Worm (Caenorhabditis elegans) whole organism, early embryonic: Measurements from ENCODE around the gene rhgf-2.

Source experiments
- ama-1 ChIP-seq: fragments of 150-350 bp; optimal IDR thresholded peaks from 2 replicates; lab custom pipeline; 2014
- hmbx-1 ChIP-seq: sonication (generic microtip); optimal IDR thresholded peaks from 2 replicates; lab custom pipeline; 2016; ENCODE audit warnings: mild to moderate bottlenecking, missing genetic modification characterization, missing compliant biosample characterization
- scrt-1 ChIP-seq: fragments of 200-800 bp; sonication (Bioruptor generic); IDR thresholded peaks from 2 replicates; pipeline ENCODE4 v1.3.6; 2022; ENCODE audit warnings: missing genetic modification characterization, missing compliant biosample characterization
- tbx-37 ChIP-seq: fragments of 200-800 bp; sonication (Bioruptor generic); conservative IDR thresholded peaks from 2 replicates; pipeline ENCODE4 v1.3.6; 2022; ENCODE audit warnings: missing genetic modification reagents, missing genetic modification characterization, missing compliant biosample characterization

ce11 chrII:4151499-4152132 is 51.0 kb downstream of the rhgf-2 start:
- TF ChIP-seq scrt-1 (no peak), ama-1 (lab: Kevin White, UChicago) (no peak), hmbx-1 (no peak), tbx-37 (GFP tag; lab: Robert Waterston, UW) (no peak)
